Worm (Caenorhabditis elegans): ENCODE measurements around the gene K02D3.1.

The K02D3.1 gene

ce11 chrX:13716313-13716712 is 9.6 kb downstream of the K02D3.1 start (continued):
- TF ChIP-seq lsy-2 (tag; optimal IDR thresholded peaks at IDR 0.05) = no peak
- TF ChIP-seq lin-15B (tag; optimal IDR thresholded peaks at IDR 0.05) = no peak
- TF ChIP-seq nhr-41 (GFP tag; IDR thresholded peaks at IDR 0.05) = 0 out of 2 replicates have a peak, but pooled peaks have one; percentile 65
- no peak for TF ChIP-seq ceh-32 (tag; optimal IDR thresholded peaks at IDR 0.05; ENCODE audit: poor library complexity)
- TF ChIP-seq lin-13 (GFP tag; optimal IDR thresholded peaks at IDR 0.05) = no peak
- TF ChIP-seq dmd-6 (GFP tag; IDR thresholded peaks at IDR 0.05) = peak; percentile 44; the same call in 1 of the 2 replicates
- no peak for TF ChIP-seq nhr-237 (tag; optimal IDR thresholded peaks at IDR 0.05)

DNA sequence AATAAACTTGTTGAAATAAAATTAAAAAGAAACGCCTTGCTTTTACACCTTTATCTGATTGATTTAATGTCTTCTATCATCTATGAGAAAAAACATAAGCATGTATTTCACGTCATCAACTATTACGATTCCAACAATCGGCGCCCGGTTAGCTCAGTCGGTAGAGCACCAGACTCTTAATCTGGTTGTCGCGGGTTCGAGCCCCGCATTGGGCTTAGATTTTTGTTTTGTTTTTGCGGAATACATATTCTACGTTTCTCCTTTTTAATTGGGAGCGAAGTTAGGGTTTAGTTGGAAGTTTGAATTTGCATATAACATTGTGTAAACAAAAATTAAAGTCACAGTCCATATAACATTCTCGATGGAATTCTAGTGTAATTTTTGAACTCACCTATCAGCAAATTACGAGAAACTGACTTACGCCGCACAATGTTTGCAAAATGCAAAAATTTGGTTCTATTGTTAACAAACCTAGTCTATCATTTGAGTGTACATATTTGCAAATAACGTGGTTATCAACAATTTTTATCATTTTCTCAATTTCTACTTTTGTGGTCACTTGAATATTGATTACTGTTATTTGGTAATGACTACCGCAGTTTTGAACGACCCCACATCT is 10.5 kb downstream of the K02D3.1 start, which contains the start of gene shc-3:
shc-3 (plus strand) TSS at position 484 of the 619 bp plus-strand sequence.
- TF ChIP-seq ctbp-1 (GFP tag; IDR thresholded peaks at IDR 0.05) (0 out of 2 replicates have a peak, but pooled peaks have one; percentile 8), snpc-1.2 (GFP tag; IDR thresholded peaks at IDR 0.05) (peak; percentile 71), nhr-28 (tag; optimal IDR thresholded peaks at IDR 0.05) (peak; percentile 51), zip-11 (GFP tag; IDR thresholded peaks at IDR 0.05) (0 out of 2 replicates have a peak, but pooled peaks have one; percentile 31), fkh-10 (GFP tag; optimal IDR thresholded peaks at IDR 0.05) (no peak), dpl-1 (GFP tag; optimal IDR thresholded peaks at IDR 0.05) (no peak), dve-1 (tag; optimal IDR thresholded peaks at IDR 0.05; ENCODE audit: insufficient read depth) (peak; percentile 25), lin-38 (GFP tag; IDR thresholded peaks at IDR 0.05) (peak; percentile 56), ceh-44 (GFP tag; IDR thresholded peaks at IDR 0.05) (0 out of 2 replicates have a peak, but pooled peaks have one; percentile 23), pha-4 (GFP tag; IDR thresholded peaks at IDR 0.05) (0 out of 2 replicates have a peak, but pooled peaks have one; percentile 57), pha-4 (tag; optimal IDR thresholded peaks at IDR 0.05) (no peak), madf-5 (GFP tag; IDR thresholded peaks at IDR 0.05) (peak in 1 of 2 experiments; percentile 33; a peak in 1 of 4 replicates), D1046.2 (GFP tag; IDR thresholded peaks at IDR 0.05) (0 out of 2 replicates have a peak, but pooled peaks have one; percentile 43), unc-62 (GFP tag; optimal IDR thresholded peaks at IDR 0.05 in 1 of 2) (peak in 1 of 2 experiments; percentile 93), unc-62 (tag; optimal IDR thresholded peaks at IDR 0.05) (no peak), zag-1 (tag; optimal IDR thresholded peaks at IDR 0.05) (no peak), tra-1 (GFP tag; IDR thresholded peaks at IDR 0.05) (peak; percentile 56; the same call in 1 of the 2 replicates), zfp-2 (tag; optimal IDR thresholded peaks at IDR 0.05) (no peak), daf-16 (GFP tag; optimal IDR thresholded peaks at IDR 0.05) (no peak), daf-16 (tag; optimal IDR thresholded peaks at IDR 0.05) (peak; percentile 65)

- no peak for TF ChIP-seq lin-29 (GFP tag; IDR thresholded peaks at IDR 0.05)
- TF ChIP-seq nhr-111 (GFP tag; optimal IDR thresholded peaks at IDR 0.05) = no peak
- TF ChIP-seq mdt-29 (GFP tag; IDR thresholded peaks at IDR 0.05) = no peak
- TF ChIP-seq mxl-3 (GFP tag; optimal IDR thresholded peaks at IDR 0.05) = no peak
- no peak for TF ChIP-seq daf-12 (tag; optimal IDR thresholded peaks at IDR 0.05)
- TF ChIP-seq dve-1 (tag; optimal IDR thresholded peaks at IDR 0.05; ENCODE audit: insufficient read depth) = no peak
- no peak for TF ChIP-seq madf-9 (GFP tag; conservative IDR thresholded peaks at IDR 0.05)
- no peak for TF ChIP-seq zip-11 (GFP tag; IDR thresholded peaks at IDR 0.05)
- no peak for TF ChIP-seq ztf-11 (tag; optimal IDR thresholded peaks at IDR 0.05)
- TF ChIP-seq pqm-1 (tag; optimal IDR thresholded peaks at IDR 0.05) = no peak
- TF ChIP-seq nhr-102 (tag; optimal IDR thresholded peaks at IDR 0.05) = no peak
Observed at ce11 chrX:13722821-13723220, 16.1 kb downstream of the K02D3.1 start, which contains the start of gene poml-1. Gene poml-1 (minus strand): TSS chrX:13722921.

- TF ChIP-seq gei-8 (GFP tag; optimal IDR thresholded peaks at IDR 0.05) = no peak
- TF ChIP-seq dmd-9 (GFP tag; IDR thresholded peaks at IDR 0.05) = no peak
- no peak for TF ChIP-seq Y75B8A.6 (GFP tag; IDR thresholded peaks at IDR 0.05)
- no peak for TF ChIP-seq nhr-11 (tag; optimal IDR thresholded peaks at IDR 0.05)
- no peak for TF ChIP-seq set-16 (GFP tag; IDR thresholded peaks at IDR 0.05)
- TF ChIP-seq daf-8 (GFP tag; IDR thresholded peaks at IDR 0.05) = no peak
Observed at ce11 chrX:13724364-13724763, 17.7 kb downstream of the K02D3.1 start, which contains the start of gene K11E4.6. Gene K11E4.6 (plus strand): TSS chrX:13724664.

Measured in whole organism, L4 larva.